Fruit fly (Drosophila melanogaster): Measurements from ENCODE around the gene CG3437.

CG3437 gene

DNA sequence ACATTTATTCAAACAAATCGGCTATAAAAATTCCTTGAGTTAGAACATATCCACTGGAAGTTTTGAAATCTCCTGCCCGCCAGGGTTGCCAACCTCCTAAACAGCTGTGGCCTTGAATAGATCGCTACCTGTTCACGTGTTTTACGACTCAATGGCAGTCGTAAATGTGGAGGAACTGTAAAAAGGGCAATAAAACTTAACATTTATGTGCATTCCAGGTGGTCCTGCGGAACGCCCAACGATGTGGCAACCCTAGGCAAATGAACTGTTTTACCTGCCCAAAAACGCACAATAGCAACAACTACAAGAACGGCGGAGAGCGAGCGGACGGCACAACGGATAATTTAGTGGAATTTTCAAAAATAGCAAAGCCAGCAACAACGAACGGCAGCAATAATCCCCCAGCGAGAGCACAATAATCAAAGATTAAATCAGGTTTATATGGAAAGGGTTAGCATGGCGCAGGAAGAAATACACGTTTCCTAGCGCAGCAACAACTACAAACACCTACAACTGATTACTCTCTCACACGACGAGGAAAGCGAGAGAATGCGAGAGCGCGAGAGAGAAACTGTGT, 4.3 kb upstream of the CG3437 start (continued):
- TF ChIP-seq lilli (GFP tag; optimal IDR thresholded peaks at IDR 0.05) = no peak
- 0 out of 2 replicates have a peak, but pooled peaks have one; percentile 28 for TF ChIP-seq esg (GFP tag; conservative IDR thresholded peaks at IDR 0.05)
- TF ChIP-seq ind (GFP tag; optimal IDR thresholded peaks at IDR 0.05) = peak; percentile 49
- no peak for TF ChIP-seq CG14710 (tag; optimal IDR thresholded peaks at IDR 0.05)
- TF ChIP-seq lov (optimal IDR thresholded peaks at IDR 0.05) = no peak
- no peak for TF ChIP-seq lov (GFP tag; IDR thresholded peaks at IDR 0.05)
- TF ChIP-seq hkb (optimal IDR thresholded peaks at IDR 0.05) = no peak
- peak; percentile 69 for TF ChIP-seq hkb (GFP tag; IDR thresholded peaks at IDR 0.05)
- no peak for TF ChIP-seq disco-r (GFP tag; optimal IDR thresholded peaks at IDR 0.05)
- TF ChIP-seq Nf-YC (tag; optimal IDR thresholded peaks at IDR 0.05) = no peak
- TF ChIP-seq Dip3 (GFP tag; optimal IDR thresholded peaks at IDR 0.05) = peak; percentile 47
- no peak for TF ChIP-seq tup (GFP tag; optimal IDR thresholded peaks at IDR 0.05)
- TF ChIP-seq CG1233 (GFP tag; optimal IDR thresholded peaks at IDR 0.05) = no peak
- peak; percentile 54; the same call in 1 of the 3 replicates for TF ChIP-seq ken (GFP tag; IDR thresholded peaks at IDR 0.05)
- TF ChIP-seq CG34376 (GFP tag; optimal IDR thresholded peaks at IDR 0.05) = no peak

- peak; percentile 73 for TF ChIP-seq E2f1 (GFP tag; IDR thresholded peaks at IDR 0.05)
- peak; percentile 83 for TF ChIP-seq CG10147 (GFP tag; optimal IDR thresholded peaks at IDR 0.05)
- TF ChIP-seq CG17612 (GFP tag; IDR thresholded peaks at IDR 0.05) = no peak
- peak; percentile 85 for TF ChIP-seq CG18599 (GFP tag; optimal IDR thresholded peaks at IDR 0.05)
- peak; percentile 80 for TF ChIP-seq CG13296 (GFP tag; optimal IDR thresholded peaks at IDR 0.05)
- TF ChIP-seq da (GFP tag; optimal IDR thresholded peaks at IDR 0.05) = no peak
- TF ChIP-seq bbx (GFP tag; IDR thresholded peaks at IDR 0.05; ENCODE audit: partially characterized antibody) = peak; percentile 25; the same call in 1 of the 2 replicates
- no peak; the same call in 1 of the 2 replicates for TF ChIP-seq amos (GFP tag; IDR thresholded peaks at IDR 0.05; ENCODE audit: partially characterized antibody)
- peak; percentile 60 for TF ChIP-seq Myb (GFP tag; optimal IDR thresholded peaks at IDR 0.05)
- no peak for TF ChIP-seq CG16779 (GFP tag; IDR thresholded peaks at IDR 0.05)
- TF ChIP-seq CG13624 (GFP tag; optimal IDR thresholded peaks at IDR 0.05) = peak; percentile 66
- TF ChIP-seq HLH54F (GFP tag; optimal IDR thresholded peaks at IDR 0.05) = peak; percentile 69
- peak; percentile 49 for TF ChIP-seq sd (tag; optimal IDR thresholded peaks at IDR 0.05)
- peak; percentile 57; the same call in 1 of the 2 replicates for TF ChIP-seq CG7372 (GFP tag; IDR thresholded peaks at IDR 0.05)
- peak; percentile 51 for TF ChIP-seq NK7.1 (GFP tag; optimal IDR thresholded peaks at IDR 0.05)
- no peak for TF ChIP-seq danr (GFP tag; IDR thresholded peaks at IDR 0.05)
- peak; percentile 74 to 84 for TF ChIP-seq dpn (GFP tag; optimal IDR thresholded peaks at IDR 0.05)
- TF ChIP-seq CG12391 (tag; optimal IDR thresholded peaks at IDR 0.05) = peak; percentile 90
- TF ChIP-seq prd (optimal IDR thresholded peaks at IDR 0.05) = no peak
- TF ChIP-seq prd (GFP tag; IDR thresholded peaks at IDR 0.05) = peak; percentile 86
- peak; percentile 48 for TF ChIP-seq nau (GFP tag; optimal IDR thresholded peaks at IDR 0.05)
- peak; percentile 83 for TF ChIP-seq CG17829 (tag; optimal IDR thresholded peaks at IDR 0.05)
- TF ChIP-seq Dbx (GFP tag; IDR thresholded peaks at IDR 0.05) = peak; percentile 77; the same call in 2 of the 3 replicates
- TF ChIP-seq Doc2 (GFP tag; IDR thresholded peaks at IDR 0.05) = no peak
- no peak for TF ChIP-seq CG11398 (GFP tag; optimal IDR thresholded peaks at IDR 0.05)
- peak; percentile 57 for TF ChIP-seq CG7786 (GFP tag; optimal IDR thresholded peaks at IDR 0.05)
- peak; percentile 48 for TF ChIP-seq CG4854 (GFP tag; optimal IDR thresholded peaks at IDR 0.05)
- TF ChIP-seq CG6765 (GFP tag; optimal IDR thresholded peaks at IDR 0.05) = peak; percentile 76
- TF ChIP-seq dati (GFP tag; IDR thresholded peaks at IDR 0.05) = peak; percentile 45; the same call in 1 of the 2 replicates
- TF ChIP-seq Drgx (GFP tag; IDR thresholded peaks at IDR 0.05) = peak; percentile 58
- no peak for TF ChIP-seq kah (GFP tag; optimal IDR thresholded peaks at IDR 0.05)
- peak; percentile 81 for TF ChIP-seq CG32532 (GFP tag; IDR thresholded peaks at IDR 0.05)
- peak; percentile 83 for TF ChIP-seq CG2678 (tag; optimal IDR thresholded peaks at IDR 0.05)
- TF ChIP-seq C15 (GFP tag; IDR thresholded peaks at IDR 0.05) = peak; percentile 52; the same call in 1 of the 3 replicates
- peak; percentile 55 for TF ChIP-seq CG33213 (GFP tag; optimal IDR thresholded peaks at IDR 0.05)
Measured at dm6 chr3L:9460775-9461491, 3.5 kb upstream of the CG3437 start, which contains the start of the genes CG3434 and CG44838. TSS of gene CG3434 (minus strand) at chr3L:9460799. TSS of gene CG44838 (plus strand) at chr3L:9461050.
